Worm (Caenorhabditis elegans) whole organism, L1 larva: ENCODE results near the gene spp-29.

Experiments
- C04F5.9 ChIP-seq: sonication (generic microtip); optimal IDR thresholded peaks from 2 replicates; lab custom pipeline; 2016; ENCODE audit warnings: missing genetic modification characterization, missing compliant biosample characterization
- C34B4.2 ChIP-seq: sonication (generic microtip); optimal IDR thresholded peaks from 2 replicates; lab custom pipeline; 2017; ENCODE audit warnings: mild to moderate bottlenecking, missing genetic modification characterization, missing compliant biosample characterization
- F16B12.6 ChIP-seq: fragments of 150-350 bp; optimal IDR thresholded peaks from 2 replicates; lab custom pipeline; 2014; ENCODE audit warnings: missing biosample characterization, missing genetic modification characterization
- Y116A8C.19 ChIP-seq: sonication (generic microtip); optimal IDR thresholded peaks from 2 replicates; lab custom pipeline; 2016; ENCODE audit warnings: missing compliant biosample characterization, missing genetic modification characterization, borderline replicate concordance
- aly-2 ChIP-seq: fragments of 150-350 bp; optimal IDR thresholded peaks from 2 replicates; lab custom pipeline; 2014; ENCODE audit warnings: missing biosample characterization, missing genetic modification characterization
- ama-1 ChIP-seq: fragments of 150-350 bp; optimal IDR thresholded peaks from 2 replicates; lab custom pipeline; 2014
- blmp-1 ChIP-seq: fragments of 150-350 bp; optimal IDR thresholded peaks from 2 replicates; lab custom pipeline; 2014; ENCODE audit warnings: missing biosample characterization, missing genetic modification characterization
- ceh-8 ChIP-seq: fragments of 200-800 bp; sonication (Bioruptor generic); optimal IDR thresholded peaks from 2 replicates; lab custom pipeline; 2018; ENCODE audit warnings: mild to moderate bottlenecking, missing genetic modification characterization, moderate library complexity, missing compliant biosample characterization
- ceh-88 ChIP-seq: fragments of 200-800 bp; sonication (Bioruptor generic); IDR thresholded peaks from 2 replicates; pipeline ENCODE4 v1.3.6; 2022; ENCODE audit warnings: missing genetic modification characterization, missing compliant biosample characterization
- ces-1 ChIP-seq: fragments of 150-350 bp; optimal IDR thresholded peaks from 2 replicates; lab custom pipeline; 2014; ENCODE audit warnings: missing biosample characterization, missing genetic modification reagents, missing genetic modification characterization
- dpl-1 ChIP-seq, 3 experiments: fragments of 150-350 bp in 2 of 3; sonication (generic microtip) in 1 of 3; optimal IDR thresholded peaks; 2 replicates each; lab custom pipeline; 2014 to 2017; ENCODE audit warnings: missing biosample characterization in 3 of 3, missing genetic modification characterization in 3 of 3, missing genetic modification reagents in 3 of 3
- efl-1 ChIP-seq, 4 experiments: fragments of 150-350 bp; optimal IDR thresholded peaks in 3 of 4; peaks in 1 of 4; 1 replicate in 1 of 4; 2 replicates in 3 of 4; lab custom pipeline; 2014; ENCODE audit warnings: missing biosample characterization in 2 of 4, missing genetic modification characterization in 2 of 4, missing genetic modification reagents in 2 of 4
- efl-3 ChIP-seq: fragments of 200-800 bp; sonication (Bioruptor generic); optimal IDR thresholded peaks from 2 replicates; lab custom pipeline; 2018; ENCODE audit warnings: mild to moderate bottlenecking, missing genetic modification characterization, missing compliant biosample characterization
- egl-13 ChIP-seq: sonication (generic microtip); optimal IDR thresholded peaks from 2 replicates; lab custom pipeline; 2016; ENCODE audit warnings: missing genotype, missing genetic modification reagents, missing genetic modification characterization, missing compliant biosample characterization
- egl-27 ChIP-seq, 2 experiments: fragments of 150-350 bp in 1 of 2; sonication (generic microtip); optimal IDR thresholded peaks; 3 replicates each; lab custom pipeline; 2017 to 2018; ENCODE audit warnings: missing biosample characterization in 2 of 2, missing genetic modification characterization in 2 of 2, missing genetic modification reagents in 2 of 2
- elt-2 ChIP-seq: sonication (generic microtip); optimal IDR thresholded peaks from 2 replicates; lab custom pipeline; 2016; ENCODE audit warnings: missing genetic modification characterization, mild to moderate bottlenecking, inconsistent platforms, missing compliant biosample characterization, missing genetic modification reagents
- elt-3 ChIP-seq, 6 experiments: fragments of 150-350 bp in 1 of 6; sonication (generic microtip); optimal IDR thresholded peaks; 2 replicates each; lab custom pipeline; 2017 to 2018; ENCODE audit warnings: missing biosample characterization in 6 of 6, missing genetic modification characterization in 6 of 6, inconsistent platforms in 1 of 6
- ets-5 ChIP-seq: fragments of 200-800 bp; sonication (Bioruptor generic); IDR thresholded peaks from 2 replicates; pipeline ENCODE4 v1.3.6; 2022; ENCODE audit warnings: missing genetic modification characterization, missing compliant biosample characterization
- fkh-4 ChIP-seq: sonication (generic microtip); optimal IDR thresholded peaks from 2 replicates; lab custom pipeline; 2016; ENCODE audit warnings: missing compliant biosample characterization, missing genetic modification characterization, borderline replicate concordance
- fos-1 ChIP-seq: fragments of 150-350 bp; optimal IDR thresholded peaks from 2 replicates; lab custom pipeline; 2014; ENCODE audit warnings: missing biosample characterization, missing genetic modification characterization
- hlh-17 ChIP-seq: fragments of 200-800 bp; sonication (Bioruptor generic); optimal IDR thresholded peaks from 2 replicates; lab custom pipeline; 2018; ENCODE audit warnings: missing genetic modification characterization, mild to moderate bottlenecking, missing compliant biosample characterization, moderate library complexity, borderline replicate concordance
- irx-1 ChIP-seq: sonication (generic microtip); optimal IDR thresholded peaks from 2 replicates; lab custom pipeline; 2016; ENCODE audit warnings: missing genetic modification characterization, missing compliant biosample characterization
- isw-1 ChIP-seq: fragments of 200-800 bp; sonication (Bioruptor generic); IDR thresholded peaks from 2 replicates; pipeline ENCODE4 v1.3.6; 2022; ENCODE audit warnings: missing genetic modification characterization, missing compliant biosample characterization
- jun-1 ChIP-seq: fragments of 150-350 bp; optimal IDR thresholded peaks from 2 replicates; lab custom pipeline; 2014; ENCODE audit warnings: missing biosample characterization, missing genetic modification reagents, missing genetic modification characterization
- lin-13 ChIP-seq: fragments of 150-350 bp; optimal IDR thresholded peaks from 2 replicates; lab custom pipeline; 2014; ENCODE audit warnings: missing biosample characterization, missing genetic modification reagents, missing genetic modification characterization
- lin-14 ChIP-seq: fragments of 200-800 bp; sonication (Bioruptor generic); optimal IDR thresholded peaks from 2 replicates; lab custom pipeline; 2018; ENCODE audit warnings: mild to moderate bottlenecking, missing genetic modification characterization, moderate library complexity, missing compliant biosample characterization
- lin-35 ChIP-seq, 2 experiments: fragments of 150-350 bp; optimal IDR thresholded peaks; 2 replicates each; lab custom pipeline; 2014; ENCODE audit warnings: missing biosample characterization in 2 of 2, missing genetic modification characterization in 2 of 2, missing genetic modification reagents in 2 of 2
- lsy-2 ChIP-seq, 2 experiments: fragments of 150-350 bp; optimal IDR thresholded peaks; 2 replicates each; lab custom pipeline; 2014; ENCODE audit warnings: missing biosample characterization in 2 of 2, missing genetic modification characterization in 2 of 2
- mdl-1 ChIP-seq, 2 experiments: fragments of 150-350 bp; optimal IDR thresholded peaks; 2 replicates each; lab custom pipeline; 2014 to 2017; ENCODE audit warnings: missing biosample characterization in 2 of 2, missing genetic modification characterization in 2 of 2, inconsistent platforms in 1 of 2
- nhr-12 ChIP-seq: sonication (generic microtip); optimal IDR thresholded peaks from 2 replicates; lab custom pipeline; 2017; ENCODE audit warnings: missing biosample characterization, missing genetic modification characterization
- nhr-19 ChIP-seq: fragments of 200-800 bp; sonication (Bioruptor generic); conservative IDR thresholded peaks from 2 replicates; pipeline ENCODE4 v1.3.6; 2022; ENCODE audit warnings: missing genetic modification characterization, missing compliant biosample characterization
- nhr-20 ChIP-seq: sonication (generic microtip); optimal IDR thresholded peaks from 2 replicates; lab custom pipeline; 2016; ENCODE audit warnings: mild to moderate bottlenecking, missing genetic modification characterization, missing compliant biosample characterization
- nhr-71 ChIP-seq: sonication (generic microtip); optimal IDR thresholded peaks from 2 replicates; lab custom pipeline; 2016; ENCODE audit warnings: mild to moderate bottlenecking, missing genetic modification characterization, moderate library complexity, missing compliant biosample characterization
- nhr-85 ChIP-seq: sonication (generic microtip); peaks from one replicate; lab custom pipeline; 2016; ENCODE audit warnings: missing genetic modification characterization, inconsistent platforms, missing compliant biosample characterization
- nhr-90 ChIP-seq: sonication (generic microtip); optimal IDR thresholded peaks from 2 replicates; lab custom pipeline; 2016; ENCODE audit warnings: mild to moderate bottlenecking, missing genetic modification characterization, missing compliant biosample characterization; ENCODE audit not compliant: poor library complexity
- rnt-1 ChIP-seq: sonication (generic microtip); optimal IDR thresholded peaks from 2 replicates; lab custom pipeline; 2016; ENCODE audit warnings: mild to moderate bottlenecking, missing genetic modification characterization, moderate library complexity, missing compliant biosample characterization
- sox-4 ChIP-seq: sonication (generic microtip); optimal IDR thresholded peaks from 2 replicates; lab custom pipeline; 2016; ENCODE audit warnings: missing genetic modification characterization, missing compliant biosample characterization
- sptf-1 ChIP-seq: fragments of 150-350 bp; optimal IDR thresholded peaks from 2 replicates; lab custom pipeline; 2014; ENCODE audit warnings: missing biosample characterization, missing genetic modification characterization
- tbx-2 ChIP-seq: sonication (generic microtip); optimal IDR thresholded peaks from 2 replicates; lab custom pipeline; 2016; ENCODE audit warnings: missing genetic modification characterization, missing compliant biosample characterization
- tlp-1 ChIP-seq: fragments of 150-350 bp; optimal IDR thresholded peaks from 2 replicates; lab custom pipeline; 2014; ENCODE audit warnings: missing biosample characterization, missing genetic modification characterization
- unc-86 ChIP-seq: sonication (generic microtip); optimal IDR thresholded peaks from 2 replicates; lab custom pipeline; 2016; ENCODE audit warnings: missing genetic modification characterization, missing compliant biosample characterization
- unc-98 ChIP-seq: fragments of 200-800 bp; sonication (Bioruptor generic); IDR thresholded peaks from 2 replicates; pipeline ENCODE4 v1.3.6; 2022; ENCODE audit warnings: missing genetic modification characterization, missing compliant biosample characterization
- xbp-1 ChIP-seq: sonication (generic microtip); optimal IDR thresholded peaks from 2 replicates; lab custom pipeline; 2016; ENCODE audit warnings: missing genetic modification characterization, missing compliant biosample characterization
- ztf-4 ChIP-seq: fragments of 150-350 bp; optimal IDR thresholded peaks from 2 replicates; lab custom pipeline; 2014; ENCODE audit warnings: missing biosample characterization, missing genetic modification characterization

Gene spp-29

ce11 chrV:17724704-17725103 lies 28.1 kb upstream of the spp-29 start, which contains the start of gene fat-5:
Gene fat-5 (plus strand): TSS chrV:17725004.
- TF ChIP-seq rnt-1 (tag; lab: Kevin White, UChicago) (no peak), lin-13 (GFP tag; lab: Kevin White, UChicago) (no peak), nhr-90 (tag; lab: Kevin White, UChicago) (no peak), lin-14 (GFP tag; lab: Kevin White, UChicago) (no peak), ceh-88 (GFP tag; lab: Robert Waterston, UW) (no peak), unc-98 (GFP tag; lab: Robert Waterston, UW) (no peak), C04F5.9 (no peak), ets-5 (GFP tag; lab: Robert Waterston, UW) (no peak)

DNA sequence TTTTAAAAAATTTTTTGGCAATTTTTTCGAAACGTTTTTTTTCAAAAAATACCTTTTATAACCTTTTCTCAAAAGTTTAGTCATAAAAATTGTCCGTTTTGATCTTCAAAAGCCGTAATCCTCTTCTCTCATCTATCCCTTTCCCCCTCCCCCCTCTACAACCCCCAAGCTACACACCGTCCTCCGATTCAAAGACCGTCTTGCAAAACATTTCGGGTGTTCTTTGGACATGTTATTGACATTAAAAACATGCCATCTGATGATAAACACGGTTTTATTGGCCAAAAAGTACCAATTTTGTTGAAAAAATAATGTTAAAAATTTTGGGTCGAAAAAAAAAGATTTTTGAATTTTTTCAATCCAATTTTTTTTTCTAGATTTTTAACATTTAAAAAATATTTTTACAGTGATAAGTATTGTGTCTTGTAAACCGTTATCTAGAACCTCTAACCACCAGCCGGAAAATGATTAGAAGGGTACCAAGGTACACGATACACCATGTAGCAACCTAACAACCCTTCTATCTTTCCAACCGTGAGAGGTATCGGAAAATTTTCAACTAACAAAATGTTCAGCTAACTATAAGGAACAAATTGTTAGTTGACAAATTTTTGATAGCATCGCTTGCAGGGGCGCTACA lies 26.6 kb upstream of the spp-29 start:
- peak; percentile 17 for TF ChIP-seq elt-2 (tag; lab: Kevin White, UChicago)
- TF ChIP-seq lin-14 (GFP tag; lab: Kevin White, UChicago): peak; percentile 19
- TF ChIP-seq blmp-1 (tag; lab: Kevin White, UChicago): peak; percentile 49
- TF ChIP-seq xbp-1: no peak
- TF ChIP-seq nhr-85 (tag; lab: Kevin White, UChicago): peak; percentile 76
- peak in 2 of 6 experiments; percentile 4 to 19 for TF ChIP-seq elt-3 (tag; optimal IDR thresholded peaks at IDR 0.05; lab: Kevin White, UChicago)
- TF ChIP-seq mdl-1 (tag; optimal IDR thresholded peaks at IDR 0.05; lab: Kevin White, UChicago): peak in 1 of 2 experiments; percentile 9
- no peak for TF ChIP-seq sptf-1 (tag; lab: Kevin White, UChicago)
- peak; percentile 17 for TF ChIP-seq nhr-20
- no peak for TF ChIP-seq unc-98 (GFP tag; lab: Robert Waterston, UW)
- TF ChIP-seq nhr-19 (GFP tag; lab: Robert Waterston, UW): peak; percentile 73
- TF ChIP-seq unc-86 (tag; lab: Kevin White, UChicago): no peak

DNA sequence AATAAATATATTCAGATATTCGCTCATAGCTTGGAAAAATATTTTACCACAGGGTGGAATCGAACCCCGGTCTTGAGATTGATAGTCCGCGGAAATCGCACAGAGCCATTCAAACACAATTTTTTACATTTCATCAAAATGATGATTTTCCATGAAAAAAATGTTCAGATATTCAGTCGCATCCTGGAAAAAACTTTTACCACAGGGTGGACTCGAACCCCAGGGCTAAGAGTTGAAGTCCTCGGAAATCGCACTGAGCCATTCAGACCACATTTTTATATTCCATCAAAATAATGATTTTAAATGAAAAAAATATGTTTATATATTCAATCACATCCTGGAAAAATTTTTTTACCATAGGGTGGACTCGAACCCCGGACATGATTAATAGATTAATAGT lies 25.9 kb upstream of the spp-29 start:
- TF ChIP-seq fkh-4 (tag; lab: Kevin White, UChicago) (no peak), hlh-17 (no peak), blmp-1 (tag; lab: Kevin White, UChicago) (no peak), nhr-20 (no peak), F16B12.6 (tag; lab: Kevin White, UChicago) (no peak), C34B4.2 (tag; lab: Kevin White, UChicago) (no peak), ces-1 (GFP tag; lab: Kevin White, UChicago) (no peak), ama-1 (lab: Kevin White, UChicago) (no peak), egl-13 (tag; lab: Kevin White, UChicago) (no peak), tlp-1 (tag; lab: Kevin White, UChicago) (no peak), elt-3 (tag; optimal IDR thresholded peaks at IDR 0.05; lab: Kevin White, UChicago) (no peak)

DNA sequence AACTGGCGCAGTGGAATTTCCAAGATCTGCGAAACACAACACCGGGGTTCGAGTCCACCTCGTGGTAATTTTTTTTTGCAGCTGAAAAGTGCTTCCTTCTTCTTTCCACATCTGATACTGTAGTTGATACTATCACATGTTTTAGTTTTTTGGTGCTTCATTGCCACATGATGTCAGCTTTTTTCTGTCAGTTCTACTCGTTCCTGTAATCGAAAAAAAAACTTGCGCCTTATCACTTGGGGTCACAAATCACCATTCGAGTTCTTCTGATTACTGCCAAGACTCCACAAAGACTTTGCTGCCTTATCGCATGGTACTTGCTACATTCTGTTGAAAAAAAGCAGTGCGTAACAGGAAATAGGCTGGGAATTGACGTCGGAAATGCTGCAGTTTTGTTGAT lies 25.1 kb upstream of the spp-29 start:
- TF ChIP-seq nhr-90 (tag; lab: Kevin White, UChicago) (peak; percentile 5), efl-1 (optimal IDR thresholded peaks at IDR 0.05; lab: Kevin White, UChicago) (no peak), efl-1 (GFP tag; optimal IDR thresholded peaks at IDR 0.05 in 1 of 2; lab: Kevin White, UChicago) (no peak), ceh-8 (no peak), aly-2 (tag; lab: Kevin White, UChicago) (no peak), efl-3 (no peak), ama-1 (lab: Kevin White, UChicago) (no peak), Y116A8C.19 (tag; lab: Kevin White, UChicago) (no peak), sox-4 (tag; lab: Kevin White, UChicago) (no peak), isw-1 (GFP tag; lab: Robert Waterston, UW) (no peak), irx-1 (tag; lab: Kevin White, UChicago) (no peak), lsy-2 (tag; optimal IDR thresholded peaks at IDR 0.05; lab: Kevin White, UChicago) (peak in 1 of 2 experiments; percentile 0), fos-1 (tag; lab: Kevin White, UChicago) (no peak), egl-27 (tag; optimal IDR thresholded peaks at IDR 0.05; lab: Kevin White, UChicago) (no peak), tlp-1 (tag; lab: Kevin White, UChicago) (no peak), nhr-19 (GFP tag; lab: Robert Waterston, UW) (peak; percentile 18; the same call in 1 of the 2 replicates), C04F5.9 (no peak), elt-2 (tag; lab: Kevin White, UChicago) (peak; percentile 98), dpl-1 (GFP tag; optimal IDR thresholded peaks at IDR 0.05; lab: Kevin White, UChicago) (no peak), nhr-71 (no peak), nhr-12 (no peak), blmp-1 (tag; lab: Kevin White, UChicago) (no peak), ces-1 (GFP tag; lab: Kevin White, UChicago) (no peak), nhr-20 (peak; percentile 45), lin-35 (GFP tag; optimal IDR thresholded peaks at IDR 0.05; lab: Kevin White, UChicago) (peak in 1 of 2 experiments; percentile 46), jun-1 (tag; lab: Kevin White, UChicago) (peak; percentile 50), tbx-2 (tag; lab: Kevin White, UChicago) (no peak), ztf-4 (no peak)
